Worm (Caenorhabditis elegans) whole organism, L3 larva: Measurements from ENCODE around the gene F17A2.13.

Source experiments
- R02D3.7 ChIP-seq: fragments of 150-350 bp; optimal IDR thresholded peaks from 2 replicates; lab custom pipeline; 2014; ENCODE audit warnings: missing biosample characterization, missing genetic modification characterization
- ZK546.5 ChIP-seq: sonication (generic microtip); optimal IDR thresholded peaks from 2 replicates; lab custom pipeline; 2017; ENCODE audit warnings: missing biosample characterization, missing genetic modification characterization
- ama-1 ChIP-seq: fragments of 150-350 bp; optimal IDR thresholded peaks from 2 replicates; lab custom pipeline; 2018
- ceh-16 ChIP-seq: sonication (generic microtip); optimal IDR thresholded peaks from 2 replicates; lab custom pipeline; 2017; ENCODE audit warnings: missing biosample characterization, missing genetic modification characterization
- ceh-28 ChIP-seq: fragments of 150-350 bp; optimal IDR thresholded peaks from 2 replicates; lab custom pipeline; 2014; ENCODE audit warnings: missing biosample characterization, missing genetic modification reagents, missing genetic modification characterization
- ceh-9 ChIP-seq: sonication (generic microtip); optimal IDR thresholded peaks from 2 replicates; lab custom pipeline; 2018; ENCODE audit warnings: missing biosample characterization, missing genetic modification characterization
- daf-12 ChIP-seq: fragments of 150-350 bp; optimal IDR thresholded peaks from 2 replicates; lab custom pipeline; 2014; ENCODE audit warnings: missing biosample characterization, missing genetic modification reagents, missing genetic modification characterization
- egl-5 ChIP-seq: fragments of 150-350 bp; optimal IDR thresholded peaks from 2 replicates; lab custom pipeline; 2017; ENCODE audit warnings: missing biosample characterization, missing genetic modification reagents, missing genetic modification characterization, inconsistent platforms
- elt-1 ChIP-seq: fragments of 150-350 bp; optimal IDR thresholded peaks from 2 replicates; lab custom pipeline; 2014; ENCODE audit warnings: missing biosample characterization, missing genetic modification characterization
- elt-2 ChIP-seq: sonication (generic microtip); optimal IDR thresholded peaks from 2 replicates; lab custom pipeline; 2016; ENCODE audit warnings: missing genetic modification reagents, mild to moderate bottlenecking, missing genetic modification characterization, missing compliant biosample characterization
- elt-3 ChIP-seq, 3 experiments: fragments of 150-350 bp in 1 of 3; sonication (generic microtip) in 2 of 3; optimal IDR thresholded peaks; 2 replicates in 2 of 3; 4 replicates in 1 of 3; lab custom pipeline; 2014 to 2017; ENCODE audit warnings: missing biosample characterization in 3 of 3, missing genetic modification characterization in 3 of 3
- eor-1 ChIP-seq, 2 experiments: fragments of 150-350 bp; optimal IDR thresholded peaks; 2 replicates each; lab custom pipeline; 2014 to 2018; ENCODE audit warnings: missing biosample characterization in 2 of 2, missing genetic modification characterization in 2 of 2
- fkh-10 ChIP-seq: sonication (generic microtip); optimal IDR thresholded peaks from 2 replicates; lab custom pipeline; 2017; ENCODE audit warnings: missing biosample characterization, missing genetic modification reagents, missing genetic modification characterization
- jun-1 ChIP-seq: fragments of 150-350 bp; optimal IDR thresholded peaks from 2 replicates; lab custom pipeline; 2014; ENCODE audit warnings: missing biosample characterization, missing genetic modification reagents, missing genetic modification characterization
- lin-15B ChIP-seq: fragments of 150-350 bp; optimal IDR thresholded peaks from 2 replicates; lab custom pipeline; 2014; ENCODE audit warnings: missing biosample characterization, missing genetic modification characterization
- lin-39 ChIP-seq: fragments of 150-350 bp; optimal IDR thresholded peaks from 2 replicates; lab custom pipeline; 2018; ENCODE audit warnings: missing biosample characterization, missing genetic modification reagents, missing genetic modification characterization
- lsy-12 ChIP-seq: sonication (generic microtip); optimal IDR thresholded peaks from 2 replicates; lab custom pipeline; 2016; ENCODE audit warnings: mild to moderate bottlenecking, missing genetic modification characterization, missing compliant biosample characterization
- mdl-1 ChIP-seq: fragments of 150-350 bp; optimal IDR thresholded peaks from 2 replicates; lab custom pipeline; 2014; ENCODE audit warnings: missing biosample characterization, missing genetic modification characterization
- mml-1 ChIP-seq: fragments of 150-350 bp; sonication (generic microtip); optimal IDR thresholded peaks from 3 replicates; lab custom pipeline; 2014; ENCODE audit warnings: missing biosample characterization, missing genetic modification characterization
- nfya-1 ChIP-seq: sonication (generic microtip); optimal IDR thresholded peaks from 2 replicates; lab custom pipeline; 2017; ENCODE audit warnings: missing genetic modification characterization, mild to moderate bottlenecking, missing compliant biosample characterization, antibody characterized with exemption, moderate library complexity; ENCODE audit not compliant: insufficient read depth
- nhr-11 ChIP-seq: fragments of 150-350 bp; optimal IDR thresholded peaks from 2 replicates; lab custom pipeline; 2014; ENCODE audit warnings: missing biosample characterization, missing genetic modification characterization
- nhr-12 ChIP-seq: fragments of 150-350 bp; optimal IDR thresholded peaks from 2 replicates; lab custom pipeline; 2014; ENCODE audit warnings: missing biosample characterization, missing genetic modification characterization
- nhr-23 ChIP-seq: fragments of 150-350 bp; optimal IDR thresholded peaks from 2 replicates; lab custom pipeline; 2014; ENCODE audit warnings: missing biosample characterization, missing genetic modification reagents, missing genetic modification characterization
- nhr-28 ChIP-seq: fragments of 150-350 bp; optimal IDR thresholded peaks from 2 replicates; lab custom pipeline; 2014; ENCODE audit warnings: missing biosample characterization, missing genetic modification characterization
- nhr-43 ChIP-seq: sonication (generic microtip); optimal IDR thresholded peaks from 2 replicates; lab custom pipeline; 2016; ENCODE audit warnings: mild to moderate bottlenecking, missing genetic modification characterization, missing compliant biosample characterization; ENCODE audit not compliant: poor library complexity, severe bottlenecking
- nhr-67 ChIP-seq: fragments of 150-350 bp; optimal IDR thresholded peaks from 2 replicates; lab custom pipeline; 2014; ENCODE audit warnings: missing biosample characterization, missing genetic modification characterization
- nhr-76 ChIP-seq: fragments of 150-350 bp; sonication (generic microtip); optimal IDR thresholded peaks from 5 replicates; lab custom pipeline; 2014; ENCODE audit warnings: missing biosample characterization, missing genetic modification characterization
- nhr-77 ChIP-seq: fragments of 150-350 bp; optimal IDR thresholded peaks from 2 replicates; lab custom pipeline; 2014; ENCODE audit warnings: missing biosample characterization, missing genetic modification characterization
- pha-4 ChIP-seq: fragments of 150-350 bp; optimal IDR thresholded peaks from 2 replicates; lab custom pipeline; 2014; ENCODE audit warnings: missing biosample characterization, missing genetic modification reagents, missing genetic modification characterization
- pqm-1 ChIP-seq: fragments of 150-350 bp; optimal IDR thresholded peaks from 2 replicates; lab custom pipeline; 2017; ENCODE audit warnings: missing biosample characterization, missing genetic modification characterization, inconsistent platforms
- sea-2 ChIP-seq: fragments of 150-350 bp; sonication (generic microtip); optimal IDR thresholded peaks from 4 replicates; lab custom pipeline; 2014; ENCODE audit warnings: missing biosample characterization, missing genetic modification reagents, missing genetic modification characterization
- skn-1 ChIP-seq: fragments of 150-350 bp; optimal IDR thresholded peaks from 2 replicates; lab custom pipeline; 2014; ENCODE audit warnings: missing biosample characterization, missing genetic modification characterization
- snpc-4 ChIP-seq: fragments of 150-350 bp; optimal IDR thresholded peaks from 2 replicates; lab custom pipeline; 2014; ENCODE audit warnings: missing biosample characterization, missing genetic modification characterization
- tbx-2 ChIP-seq: sonication (generic microtip); optimal IDR thresholded peaks from 2 replicates; lab custom pipeline; 2016; ENCODE audit warnings: mild to moderate bottlenecking, missing genetic modification characterization, missing compliant biosample characterization
- unc-39 ChIP-seq: sonication (generic microtip); optimal IDR thresholded peaks from 4 replicates; lab custom pipeline; 2017; ENCODE audit warnings: missing biosample characterization, missing genetic modification characterization
- unc-62 ChIP-seq: fragments of 150-350 bp; sonication (generic microtip); optimal IDR thresholded peaks from 4 replicates; lab custom pipeline; 2014; ENCODE audit warnings: missing biosample characterization, missing genetic modification reagents, missing genetic modification characterization
- zag-1 ChIP-seq: fragments of 150-350 bp; optimal IDR thresholded peaks from 2 replicates; lab custom pipeline; 2014; ENCODE audit warnings: missing biosample characterization, missing genetic modification characterization
- ztf-11 ChIP-seq: fragments of 150-350 bp; optimal IDR thresholded peaks from 2 replicates; lab custom pipeline; 2014; ENCODE audit warnings: missing biosample characterization, missing genetic modification characterization

The F17A2.13 gene

DNA sequence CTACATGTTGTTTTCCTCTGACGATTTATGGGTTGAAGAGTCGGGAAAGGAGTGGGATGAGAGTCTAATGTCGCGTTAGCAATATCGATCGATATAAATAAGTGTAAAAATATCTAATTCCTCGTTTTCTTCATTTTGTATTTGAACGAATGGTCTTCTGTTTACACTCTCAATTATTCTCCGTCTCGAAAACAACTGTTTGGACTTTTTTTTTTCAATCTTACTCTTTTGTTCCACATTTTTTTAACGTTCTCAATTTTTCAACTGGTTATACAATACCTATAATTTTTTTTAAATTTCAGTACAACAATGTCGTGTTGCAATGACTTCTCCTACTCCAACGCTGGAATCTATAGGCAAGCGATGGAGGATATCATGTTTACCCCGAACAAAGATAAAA is at the start of gene F17A2.13:
Gene F17A2.13, plus strand, starts transcription at position 301 of the 400 bp plus-strand sequence.
- TF ChIP-seq unc-39 (tag; lab: Kevin White, UChicago) (no peak), ZK546.5 (tag; lab: Kevin White, UChicago) (no peak), nhr-12 (tag; lab: Kevin White, UChicago) (no peak), unc-62 (GFP tag; lab: Kevin White, UChicago) (no peak), lsy-12 (no peak), nhr-23 (no peak), nhr-28 (tag; lab: Kevin White, UChicago) (no peak), nhr-76 (tag; lab: Kevin White, UChicago) (no peak), nhr-67 (tag; lab: Kevin White, UChicago) (no peak), ama-1 (no peak), jun-1 (no peak), nhr-77 (tag; lab: Kevin White, UChicago) (no peak), egl-5 (tag; lab: Kevin White, UChicago) (no peak), zag-1 (tag; lab: Kevin White, UChicago) (no peak), ceh-28 (tag; lab: Kevin White, UChicago) (no peak), tbx-2 (tag; lab: Kevin White, UChicago) (no peak), elt-1 (tag; lab: Kevin White, UChicago) (no peak)

DNA sequence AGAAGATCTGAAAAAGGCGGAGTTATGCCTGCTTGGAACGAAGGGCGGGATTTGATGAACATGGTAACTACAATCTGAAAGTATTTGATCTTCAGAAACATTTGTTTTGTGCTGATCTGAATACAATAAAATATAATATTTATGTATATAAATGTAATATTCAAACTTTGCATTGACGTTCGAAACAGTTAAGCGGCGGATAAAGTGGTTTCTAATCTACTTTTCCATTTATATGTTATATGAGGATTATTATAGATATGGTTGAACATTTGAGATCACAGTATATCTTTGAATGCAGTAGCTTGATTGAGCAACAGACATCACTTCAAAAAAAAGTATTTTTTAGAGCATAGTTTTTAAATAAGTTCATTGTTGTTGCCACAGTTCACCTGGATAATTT is 47.6 kb upstream of the F17A2.13 start, which contains the start of gene H19J13.2:
Gene H19J13.2, minus strand, starts transcription at position 101 of the 400 bp plus-strand sequence.
- TF ChIP-seq nhr-11 (tag; lab: Kevin White, UChicago): no peak
- TF ChIP-seq ZK546.5 (tag; lab: Kevin White, UChicago): no peak
- no peak for TF ChIP-seq elt-2
- TF ChIP-seq lin-39: no peak
- no peak for TF ChIP-seq unc-62 (GFP tag; lab: Kevin White, UChicago)
- no peak for TF ChIP-seq elt-1 (tag; lab: Kevin White, UChicago)
- TF ChIP-seq unc-39 (tag; lab: Kevin White, UChicago): no peak
- no peak for TF ChIP-seq skn-1 (tag; lab: Kevin White, UChicago)
- no peak for TF ChIP-seq ceh-16 (tag; lab: Kevin White, UChicago)
- no peak for TF ChIP-seq zag-1 (tag; lab: Kevin White, UChicago)
- no peak for TF ChIP-seq ztf-11 (tag; lab: Kevin White, UChicago)
- no peak for TF ChIP-seq nhr-12 (tag; lab: Kevin White, UChicago)
- no peak for TF ChIP-seq fkh-10 (GFP tag; lab: Kevin White, UChicago)

ce11 chrX:12275577-12275976 is 45.9 kb upstream of the F17A2.13 start, which contains the start of gene C04B4.6:
TSS of gene C04B4.6 (minus strand) at chrX:12275677.
- TF ChIP-seq ceh-9 (tag; lab: Kevin White, UChicago): no peak
- no peak for TF ChIP-seq pqm-1 (tag; lab: Kevin White, UChicago)
- no peak for TF ChIP-seq lin-39
- no peak for TF ChIP-seq nhr-77 (tag; lab: Kevin White, UChicago)
- TF ChIP-seq nhr-12 (tag; lab: Kevin White, UChicago): no peak
- no peak for TF ChIP-seq ceh-16 (tag; lab: Kevin White, UChicago)
- no peak for TF ChIP-seq snpc-4 (tag; lab: Kevin White, UChicago)
- TF ChIP-seq tbx-2 (tag; lab: Kevin White, UChicago): no peak
- TF ChIP-seq ZK546.5 (tag; lab: Kevin White, UChicago): no peak
- TF ChIP-seq elt-3 (tag; optimal IDR thresholded peaks at IDR 0.05; lab: Kevin White, UChicago): no peak
- no peak for TF ChIP-seq pha-4
- no peak for TF ChIP-seq nhr-11 (tag; lab: Kevin White, UChicago)
- TF ChIP-seq R02D3.7 (tag; lab: Kevin White, UChicago): no peak
- TF ChIP-seq fkh-10 (GFP tag; lab: Kevin White, UChicago): no peak
- TF ChIP-seq lin-15B (tag; lab: Kevin White, UChicago): no peak
- no peak for TF ChIP-seq ztf-11 (tag; lab: Kevin White, UChicago)
- no peak for TF ChIP-seq ceh-28 (tag; lab: Kevin White, UChicago)
- TF ChIP-seq lsy-12: no peak
- TF ChIP-seq sea-2 (GFP tag; lab: Kevin White, UChicago): no peak

- TF ChIP-seq sea-2 (GFP tag; lab: Kevin White, UChicago) (no peak), ama-1 (no peak), unc-39 (tag; lab: Kevin White, UChicago) (no peak), nhr-23 (no peak), nfya-1 (tag; lab: Kevin White, UChicago) (no peak), nhr-77 (tag; lab: Kevin White, UChicago) (no peak), skn-1 (tag; lab: Kevin White, UChicago) (no peak), lin-15B (tag; lab: Kevin White, UChicago) (no peak), daf-12 (tag; lab: Kevin White, UChicago) (no peak), R02D3.7 (tag; lab: Kevin White, UChicago) (no peak), elt-1 (tag; lab: Kevin White, UChicago) (no peak), mml-1 (tag; lab: Kevin White, UChicago) (no peak), lin-39 (no peak), mdl-1 (tag; lab: Kevin White, UChicago) (no peak), elt-2 (no peak), nhr-28 (tag; lab: Kevin White, UChicago) (no peak), eor-1 (tag; optimal IDR thresholded peaks at IDR 0.05; lab: Kevin White, UChicago) (no peak), nhr-67 (tag; lab: Kevin White, UChicago) (no peak), nhr-43 (tag; lab: Kevin White, UChicago) (no peak)
Observed at ce11 chrX:12280477-12280876, 41.0 kb upstream of the F17A2.13 start, which contains the start of gene C04B4.1. TSS of gene C04B4.1 (plus strand) at chrX:12280777.
